Worm (Caenorhabditis elegans) whole organism, early embryonic: ENCODE measurements around the gene dop-5.

Experiments used
- B0310.2 ChIP-seq: sonication (generic microtip); optimal IDR thresholded peaks from 2 replicates; lab custom pipeline; 2016; ENCODE audit warnings: mild to moderate bottlenecking, missing genetic modification characterization, missing compliant biosample characterization
- F13C5.2 ChIP-seq: sonication (generic microtip); optimal IDR thresholded peaks from 2 replicates; lab custom pipeline; 2017; ENCODE audit warnings: mild to moderate bottlenecking, missing genetic modification characterization, inconsistent platforms, missing compliant biosample characterization
- aly-1 ChIP-seq: sonication (generic microtip); optimal IDR thresholded peaks from 2 replicates; lab custom pipeline; 2016; ENCODE audit warnings: missing genetic modification characterization, missing compliant biosample characterization
- ama-1 ChIP-seq: fragments of 150-350 bp; optimal IDR thresholded peaks from 2 replicates; lab custom pipeline; 2014
- ceh-13 ChIP-seq: fragments of 200-800 bp; sonication (Bioruptor generic); optimal IDR thresholded peaks from 2 replicates; lab custom pipeline; 2018; ENCODE audit warnings: mild to moderate bottlenecking, missing genetic modification characterization, missing compliant biosample characterization
- ceh-36 ChIP-seq: sonication (generic microtip); optimal IDR thresholded peaks from 2 replicates; lab custom pipeline; 2016; ENCODE audit warnings: missing genetic modification characterization, inconsistent platforms, missing compliant biosample characterization
- ets-7 ChIP-seq: sonication (generic microtip); optimal IDR thresholded peaks from 2 replicates; lab custom pipeline; 2016; ENCODE audit warnings: missing genotype, missing genetic modification characterization, missing compliant biosample characterization
- flt-1 ChIP-seq: fragments of 200-800 bp; sonication (Bioruptor generic); IDR thresholded peaks from 2 replicates; pipeline ENCODE4 v1.3.6; 2022; ENCODE audit warnings: missing genetic modification characterization, missing compliant biosample characterization
- hmbx-1 ChIP-seq: sonication (generic microtip); optimal IDR thresholded peaks from 2 replicates; lab custom pipeline; 2016; ENCODE audit warnings: mild to moderate bottlenecking, missing genetic modification characterization, missing compliant biosample characterization
- hmg-4 ChIP-seq: fragments of 200-800 bp; sonication (Bioruptor generic); optimal IDR thresholded peaks from 2 replicates; lab custom pipeline; 2018; ENCODE audit warnings: mild to moderate bottlenecking, missing genetic modification characterization, missing compliant biosample characterization
- hnd-1 ChIP-seq: sonication (generic microtip); optimal IDR thresholded peaks from 2 replicates; lab custom pipeline; 2016; ENCODE audit warnings: missing genetic modification characterization, missing compliant biosample characterization
- pes-1 ChIP-seq: fragments of 200-800 bp; sonication (Bioruptor generic); IDR thresholded peaks from 2 replicates; pipeline ENCODE4 v1.3.6; 2022; ENCODE audit warnings: missing genetic modification reagents, missing genetic modification characterization, missing compliant biosample characterization
- scrt-1 ChIP-seq: fragments of 200-800 bp; sonication (Bioruptor generic); IDR thresholded peaks from 2 replicates; pipeline ENCODE4 v1.3.6; 2022; ENCODE audit warnings: missing genetic modification characterization, missing compliant biosample characterization
- sea-1 ChIP-seq: fragments of 200-800 bp; sonication (Bioruptor generic); conservative IDR thresholded peaks from 2 replicates; pipeline ENCODE4 v1.3.6; 2022; ENCODE audit warnings: missing genetic modification characterization, missing compliant biosample characterization
- tbx-11 ChIP-seq: fragments of 200-800 bp; sonication (Bioruptor generic); IDR thresholded peaks from 2 replicates; pipeline ENCODE4 v1.3.6; 2022; ENCODE audit warnings: missing genetic modification characterization, missing compliant biosample characterization
- tbx-37 ChIP-seq: fragments of 200-800 bp; sonication (Bioruptor generic); conservative IDR thresholded peaks from 2 replicates; pipeline ENCODE4 v1.3.6; 2022; ENCODE audit warnings: missing genetic modification reagents, missing genetic modification characterization, missing compliant biosample characterization
- tra-4 ChIP-seq: sonication (generic microtip); optimal IDR thresholded peaks from 2 replicates; lab custom pipeline; 2017; ENCODE audit warnings: missing genetic modification characterization, missing compliant biosample characterization

dop-5 gene

DNA sequence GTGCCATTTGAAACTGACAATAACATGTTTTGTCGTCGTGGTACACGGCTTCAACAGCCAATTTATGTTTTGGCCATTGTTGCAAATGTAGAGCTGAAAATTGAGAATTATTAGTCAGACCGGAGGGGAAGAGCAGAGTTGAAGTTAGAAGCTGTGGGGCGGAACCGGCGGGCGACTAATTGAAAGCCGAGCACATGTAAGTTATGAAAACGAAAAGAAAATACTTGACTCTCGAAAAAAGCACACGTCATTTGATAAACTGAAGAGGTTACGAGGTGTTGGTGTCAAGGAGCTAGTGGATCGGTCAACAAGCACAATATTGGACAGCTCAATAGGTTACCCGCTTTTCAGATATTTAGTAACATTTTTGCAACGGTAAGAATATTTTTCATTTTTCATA, at the start of gene dop-5:
dop-5 (minus strand) TSS at position 101 of the 400 bp plus-strand sequence.
- TF ChIP-seq ceh-36 (tag; lab: Kevin White, UChicago) (no peak), ets-7 (tag; lab: Kevin White, UChicago) (no peak), ceh-13 (GFP tag; lab: Kevin White, UChicago) (no peak), hnd-1 (tag; lab: Kevin White, UChicago) (no peak), aly-1 (no peak), B0310.2 (tag; lab: Kevin White, UChicago) (no peak), hmg-4 (no peak), flt-1 (GFP tag; lab: Robert Waterston, UW) (no peak), F13C5.2 (no peak), tra-4 (tag; lab: Kevin White, UChicago) (no peak), ama-1 (lab: Kevin White, UChicago) (no peak), hmbx-1 (tag; lab: Kevin White, UChicago) (no peak), scrt-1 (GFP tag; lab: Robert Waterston, UW) (no peak), sea-1 (GFP tag; lab: Robert Waterston, UW) (no peak), tbx-37 (GFP tag; lab: Robert Waterston, UW) (no peak), pes-1 (no peak), tbx-11 (GFP tag; lab: Robert Waterston, UW) (no peak)

DNA sequence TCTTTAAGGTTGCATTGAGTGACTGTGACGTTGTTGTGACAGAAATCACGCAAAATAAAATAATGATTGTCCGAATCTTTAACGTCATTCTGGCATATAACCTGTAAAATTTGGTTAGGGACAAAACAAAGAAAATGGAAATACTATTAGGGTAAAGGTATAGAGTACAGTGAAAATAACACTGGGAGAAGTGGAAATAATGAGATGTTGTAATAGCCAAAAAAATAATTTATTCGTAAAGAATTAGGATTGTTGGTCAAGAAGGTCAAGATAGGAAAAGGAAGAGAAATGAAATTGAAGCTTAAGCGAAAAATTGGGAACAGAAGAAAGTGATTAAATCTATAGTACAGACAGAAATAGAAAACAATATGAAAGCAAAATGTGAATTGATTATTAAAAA, 49.0 kb upstream of the dop-5 start, which contains the start of gene deg-3:
deg-3 (minus strand) TSS at position 101 of the 400 bp plus-strand sequence.
- TF ChIP-seq flt-1 (GFP tag; lab: Robert Waterston, UW) (no peak), ama-1 (lab: Kevin White, UChicago) (no peak), tra-4 (tag; lab: Kevin White, UChicago) (no peak), tbx-37 (GFP tag; lab: Robert Waterston, UW) (no peak), ceh-13 (GFP tag; lab: Kevin White, UChicago) (no peak), F13C5.2 (no peak), hmg-4 (no peak), scrt-1 (GFP tag; lab: Robert Waterston, UW) (no peak), pes-1 (no peak), hmbx-1 (tag; lab: Kevin White, UChicago) (no peak), B0310.2 (tag; lab: Kevin White, UChicago) (no peak), aly-1 (no peak), tbx-11 (GFP tag; lab: Robert Waterston, UW) (no peak), ets-7 (tag; lab: Kevin White, UChicago) (no peak)

DNA sequence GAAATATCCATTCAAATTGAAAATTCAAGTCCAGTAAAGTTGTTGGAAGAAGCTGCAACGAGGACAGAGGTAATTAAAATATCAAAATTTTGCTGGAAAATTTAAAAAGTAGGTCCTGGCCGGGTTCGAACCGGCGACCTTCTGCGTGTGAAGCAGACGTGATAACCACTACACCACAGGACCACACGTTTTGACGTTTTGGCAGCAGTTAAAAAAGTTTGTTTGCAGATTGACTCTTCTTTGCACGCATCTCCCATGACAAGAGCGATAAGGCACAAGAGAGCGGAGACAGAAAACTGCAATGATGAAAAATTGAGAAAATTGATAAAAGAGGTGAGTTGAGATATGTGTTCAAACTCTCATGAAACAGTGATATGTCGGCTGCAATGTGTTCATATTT, 46.1 kb upstream of the dop-5 start:
- TF ChIP-seq ceh-13 (GFP tag; lab: Kevin White, UChicago) (no peak), ceh-36 (tag; lab: Kevin White, UChicago) (no peak), B0310.2 (tag; lab: Kevin White, UChicago) (no peak), ama-1 (lab: Kevin White, UChicago) (no peak), ets-7 (tag; lab: Kevin White, UChicago) (no peak), tbx-37 (GFP tag; lab: Robert Waterston, UW) (no peak)

DNA sequence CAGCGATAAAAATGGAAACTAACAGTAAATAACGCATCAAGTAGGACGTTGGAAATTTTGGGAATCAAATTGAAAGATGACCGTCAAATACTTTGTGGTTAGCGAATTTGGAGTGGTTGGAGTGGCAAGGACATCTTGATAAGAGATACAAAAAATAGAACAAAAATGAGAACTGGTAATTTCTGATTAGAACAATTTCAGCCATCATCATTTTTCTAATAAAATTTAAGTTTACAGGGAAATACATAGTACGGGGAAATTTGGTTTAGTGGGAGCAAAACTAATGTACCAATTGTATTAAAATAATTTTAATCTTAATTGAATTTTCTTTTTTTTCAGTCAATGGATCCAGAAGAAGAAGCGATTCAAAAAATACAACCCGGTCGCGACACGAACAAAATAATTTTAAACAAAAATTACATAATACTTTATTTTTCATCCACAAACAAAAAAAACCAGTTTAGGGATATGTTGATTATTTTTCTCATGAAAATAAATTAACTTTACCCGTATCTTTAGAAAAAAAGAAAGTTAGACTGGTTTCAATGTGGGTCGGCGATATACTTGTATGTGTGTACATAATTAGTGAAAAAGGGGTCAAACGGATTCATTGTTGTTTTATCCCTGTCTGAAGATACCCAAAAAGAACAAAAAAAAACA, 45.0 kb upstream of the dop-5 start, which contains the start of the genes K03B8.8 and grl-3:
K03B8.8 (minus strand) TSS at position 101 of the 660 bp plus-strand sequence.
grl-3 (plus strand) TSS at position 610 of the 660 bp plus-strand sequence.
- TF ChIP-seq tbx-37 (GFP tag; lab: Robert Waterston, UW) (no peak), ets-7 (tag; lab: Kevin White, UChicago) (no peak), F13C5.2 (no peak), aly-1 (no peak), pes-1 (no peak), flt-1 (GFP tag; lab: Robert Waterston, UW) (no peak), tra-4 (tag; lab: Kevin White, UChicago) (no peak), sea-1 (GFP tag; lab: Robert Waterston, UW) (no peak), hnd-1 (tag; lab: Kevin White, UChicago) (no peak), B0310.2 (tag; lab: Kevin White, UChicago) (no peak), ceh-36 (tag; lab: Kevin White, UChicago) (no peak), ama-1 (lab: Kevin White, UChicago) (no peak), tbx-11 (GFP tag; lab: Robert Waterston, UW) (no peak), hmbx-1 (tag; lab: Kevin White, UChicago) (no peak), ceh-13 (GFP tag; lab: Kevin White, UChicago) (no peak), scrt-1 (GFP tag; lab: Robert Waterston, UW) (no peak), hmg-4 (no peak)

DNA sequence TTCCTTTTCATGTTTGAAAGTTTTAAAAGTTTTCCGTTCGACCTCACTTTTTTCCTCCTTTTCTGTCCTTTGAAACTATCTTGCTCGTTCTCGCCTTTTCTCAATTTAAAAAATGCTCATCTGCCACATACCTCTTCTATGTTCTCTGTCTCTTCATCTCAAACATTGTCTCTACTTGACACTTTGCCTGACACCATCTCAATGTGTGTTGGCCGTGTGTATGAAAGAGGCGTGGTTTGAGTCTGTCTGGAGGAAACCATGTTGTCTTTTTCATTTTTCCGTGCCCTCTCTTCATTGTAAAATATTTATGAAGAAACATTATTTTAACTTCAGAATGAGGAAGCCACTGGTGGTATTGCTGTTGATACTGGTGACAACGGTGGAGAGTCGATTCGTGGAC, 41.2 kb upstream of the dop-5 start, which contains the start of gene K03B8.6:
K03B8.6 (plus strand) TSS at position 334 of the 400 bp plus-strand sequence.
- TF ChIP-seq ets-7 (tag; lab: Kevin White, UChicago) = no peak
- no peak for TF ChIP-seq pes-1
- TF ChIP-seq tra-4 (tag; lab: Kevin White, UChicago) = no peak
- TF ChIP-seq tbx-11 (GFP tag; lab: Robert Waterston, UW) = no peak
- TF ChIP-seq ama-1 (lab: Kevin White, UChicago) = no peak
- no peak for TF ChIP-seq F13C5.2
- TF ChIP-seq ceh-13 (GFP tag; lab: Kevin White, UChicago) = no peak
- no peak for TF ChIP-seq hmbx-1 (tag; lab: Kevin White, UChicago)
- no peak for TF ChIP-seq ceh-36 (tag; lab: Kevin White, UChicago)
- no peak for TF ChIP-seq hnd-1 (tag; lab: Kevin White, UChicago)
- TF ChIP-seq aly-1 = no peak
- TF ChIP-seq flt-1 (GFP tag; lab: Robert Waterston, UW) = no peak
- TF ChIP-seq hmg-4 = no peak

DNA sequence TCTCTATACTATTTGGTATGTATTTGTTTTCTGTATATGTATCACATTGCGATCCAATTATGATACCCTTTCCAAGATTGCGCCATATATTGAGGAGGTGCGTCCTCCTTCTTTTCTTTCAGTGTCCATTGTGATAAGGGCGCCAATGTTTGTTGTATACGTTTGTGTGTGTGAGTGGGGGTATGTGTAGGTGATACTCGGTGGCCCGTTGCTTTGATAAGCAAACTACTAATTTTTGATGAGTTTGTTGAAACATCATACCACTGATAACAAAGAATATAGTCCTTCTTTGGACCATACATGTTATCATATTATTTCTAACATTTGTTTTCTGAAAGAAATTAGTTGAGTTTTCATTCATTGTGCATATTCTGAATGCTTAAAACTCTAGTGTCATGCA, 37.7 kb upstream of the dop-5 start:
- no peak for TF ChIP-seq hmg-4
- TF ChIP-seq ama-1 (lab: Kevin White, UChicago) = no peak
- no peak for TF ChIP-seq sea-1 (GFP tag; lab: Robert Waterston, UW)
- no peak for TF ChIP-seq ceh-13 (GFP tag; lab: Kevin White, UChicago)
- TF ChIP-seq flt-1 (GFP tag; lab: Robert Waterston, UW) = no peak
- no peak for TF ChIP-seq B0310.2 (tag; lab: Kevin White, UChicago)

DNA sequence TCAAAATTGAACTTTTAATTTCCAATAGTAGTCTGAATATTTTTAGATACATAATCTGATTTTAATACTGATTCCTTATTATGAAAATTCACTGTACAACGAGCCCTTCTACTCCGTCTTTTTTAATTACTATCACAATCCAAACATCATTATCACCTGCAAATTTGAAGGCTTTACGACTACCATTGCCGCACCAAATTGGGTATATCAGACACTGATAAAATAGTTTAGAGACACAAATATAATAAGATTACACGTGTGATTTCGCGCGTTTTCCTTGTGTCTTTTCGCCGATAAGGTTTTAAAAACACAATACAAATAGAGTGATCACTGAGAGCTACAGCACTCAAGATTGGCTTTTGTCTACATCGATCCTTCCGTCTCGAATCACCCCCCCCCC, 37.0 kb upstream of the dop-5 start:
- no peak for TF ChIP-seq tbx-37 (GFP tag; lab: Robert Waterston, UW)
- TF ChIP-seq tra-4 (tag; lab: Kevin White, UChicago) = no peak
- no peak for TF ChIP-seq ama-1 (lab: Kevin White, UChicago)
- TF ChIP-seq sea-1 (GFP tag; lab: Robert Waterston, UW) = no peak
